Worm (Caenorhabditis elegans) whole organism, L4/young adult: Measurements from ENCODE around the gene R10E8.3.

Source experiments
- W03F9.2 ChIP-seq: fragments of 150-350 bp; optimal IDR thresholded peaks from 2 replicates; lab custom pipeline; 2014; ENCODE audit warnings: missing biosample characterization, missing genetic modification characterization
- dao-5 ChIP-seq: sonication (generic microtip); optimal IDR thresholded peaks from 2 replicates; lab custom pipeline; 2016; ENCODE audit warnings: missing genotype, missing genetic modification characterization, moderate library complexity, missing compliant biosample characterization
- him-1 ChIP-seq: sonication (generic microtip); optimal IDR thresholded peaks from 2 replicates; lab custom pipeline; 2016; ENCODE audit warnings: missing genotype, missing genetic modification reagents, missing genetic modification characterization, missing compliant biosample characterization

DNA sequence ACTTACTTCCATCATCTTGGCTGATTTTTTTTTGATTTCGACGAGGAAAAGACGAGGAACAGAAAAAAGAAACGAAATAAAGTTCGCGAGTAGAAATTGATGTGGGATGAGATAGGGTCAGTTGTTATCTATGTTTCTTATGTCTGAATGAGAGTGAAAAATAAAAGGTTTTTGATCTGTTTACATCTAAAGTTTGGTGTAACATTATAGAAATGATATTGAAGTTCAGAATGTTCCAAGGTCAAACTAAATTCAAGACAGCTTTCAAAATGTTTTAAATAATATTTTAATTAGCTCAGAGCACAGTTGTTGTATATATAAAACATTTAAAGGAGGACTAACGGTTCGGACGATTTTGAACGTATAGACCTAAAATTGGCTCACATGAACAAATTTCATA is 27.5 kb downstream of the R10E8.3 start, which contains the start of gene F16H6.7:
- TF ChIP-seq W03F9.2 (tag; lab: Kevin White, UChicago) (no peak), dao-5 (tag; lab: Kevin White, UChicago) (no peak), him-1 (tag; lab: Kevin White, UChicago) (no peak)
